Fruit fly (Drosophila melanogaster): ENCODE measurements around the gene Best4.

DNA sequence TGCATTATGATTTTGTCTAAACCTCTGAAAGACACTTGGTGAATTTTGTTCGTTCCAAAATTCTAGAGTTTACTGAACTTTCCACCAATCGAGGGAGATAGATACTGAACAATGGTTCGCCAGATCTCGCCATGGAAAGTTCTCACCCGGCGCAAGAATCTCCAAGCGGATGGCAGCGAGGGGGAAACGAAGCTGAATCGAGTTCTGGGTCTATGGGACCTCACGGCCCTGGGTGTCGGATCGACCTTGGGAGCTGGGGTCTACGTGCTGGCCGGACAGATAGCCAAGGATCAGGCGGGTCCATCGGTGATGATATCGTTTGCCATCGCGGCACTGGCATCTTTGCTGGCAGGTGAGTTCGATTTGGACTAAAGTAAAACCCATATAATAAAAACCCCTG is 7.7 kb downstream of the Best4 start:
- TF ChIP-seq psq (GFP tag; optimal IDR thresholded peaks at IDR 0.05) (no peak), pan (optimal IDR thresholded peaks at IDR 0.05) (no peak), Abd-B (GFP tag; optimal IDR thresholded peaks at IDR 0.05) (no peak), fru (GFP tag; optimal IDR thresholded peaks at IDR 0.05) (no peak), usp (GFP tag; optimal IDR thresholded peaks at IDR 0.05) (no peak), lola (GFP tag; optimal IDR thresholded peaks at IDR 0.05) (no peak), Hr78 (GFP tag; optimal IDR thresholded peaks at IDR 0.05) (no peak), OdsH (GFP tag; optimal IDR thresholded peaks at IDR 0.05) (no peak)

Measured in whole organism, wandering third instar larva.